Worm (Caenorhabditis elegans) whole organism, L3 larva: ENCODE measurements around the gene F20D12.7.
A peak's percentile ranks its signal among the peaks of the same experiment; 100 is the strongest.

Experiments used
- R02D3.7 ChIP-seq: fragments of 150-350 bp; optimal IDR thresholded peaks from 2 replicates; lab custom pipeline; 2014; ENCODE audit warnings: missing biosample characterization, missing genetic modification characterization
- ZK546.5 ChIP-seq: sonication (generic microtip); optimal IDR thresholded peaks from 2 replicates; lab custom pipeline; 2017; ENCODE audit warnings: missing biosample characterization, missing genetic modification characterization
- ama-1 ChIP-seq: fragments of 150-350 bp; optimal IDR thresholded peaks from 2 replicates; lab custom pipeline; 2018
- ceh-16 ChIP-seq: sonication (generic microtip); optimal IDR thresholded peaks from 2 replicates; lab custom pipeline; 2017; ENCODE audit warnings: missing biosample characterization, missing genetic modification characterization
- ceh-28 ChIP-seq: fragments of 150-350 bp; optimal IDR thresholded peaks from 2 replicates; lab custom pipeline; 2014; ENCODE audit warnings: missing biosample characterization, missing genetic modification reagents, missing genetic modification characterization
- ceh-82 ChIP-seq: fragments of 150-350 bp; optimal IDR thresholded peaks from 2 replicates; lab custom pipeline; 2014; ENCODE audit warnings: missing biosample characterization, missing genetic modification characterization
- ceh-9 ChIP-seq: sonication (generic microtip); optimal IDR thresholded peaks from 2 replicates; lab custom pipeline; 2018; ENCODE audit warnings: missing biosample characterization, missing genetic modification characterization
- daf-12 ChIP-seq: fragments of 150-350 bp; optimal IDR thresholded peaks from 2 replicates; lab custom pipeline; 2014; ENCODE audit warnings: missing biosample characterization, missing genetic modification reagents, missing genetic modification characterization
- egl-27 ChIP-seq: sonication (generic microtip); optimal IDR thresholded peaks from 4 replicates; lab custom pipeline; 2017; ENCODE audit warnings: missing biosample characterization, missing genetic modification reagents, missing genetic modification characterization
- egl-5 ChIP-seq: fragments of 150-350 bp; optimal IDR thresholded peaks from 2 replicates; lab custom pipeline; 2017; ENCODE audit warnings: missing biosample characterization, missing genetic modification reagents, missing genetic modification characterization, inconsistent platforms
- elt-1 ChIP-seq: fragments of 150-350 bp; optimal IDR thresholded peaks from 2 replicates; lab custom pipeline; 2014; ENCODE audit warnings: missing biosample characterization, missing genetic modification characterization
- elt-2 ChIP-seq: sonication (generic microtip); optimal IDR thresholded peaks from 2 replicates; lab custom pipeline; 2016; ENCODE audit warnings: missing genetic modification reagents, mild to moderate bottlenecking, missing genetic modification characterization, missing compliant biosample characterization
- elt-3 ChIP-seq, 3 experiments: fragments of 150-350 bp in 1 of 3; sonication (generic microtip) in 2 of 3; optimal IDR thresholded peaks; 2 replicates in 2 of 3; 4 replicates in 1 of 3; lab custom pipeline; 2014 to 2017; ENCODE audit warnings: missing biosample characterization in 3 of 3, missing genetic modification characterization in 3 of 3
- fkh-10 ChIP-seq: sonication (generic microtip); optimal IDR thresholded peaks from 2 replicates; lab custom pipeline; 2017; ENCODE audit warnings: missing biosample characterization, missing genetic modification reagents, missing genetic modification characterization
- fkh-2 ChIP-seq: fragments of 150-350 bp; optimal IDR thresholded peaks from 2 replicates; lab custom pipeline; 2014; ENCODE audit warnings: missing biosample characterization, missing genetic modification reagents, missing genetic modification characterization
- fos-1 ChIP-seq: fragments of 150-350 bp; optimal IDR thresholded peaks from 2 replicates; lab custom pipeline; 2014; ENCODE audit warnings: missing biosample characterization, missing genetic modification characterization
- jun-1 ChIP-seq: fragments of 150-350 bp; optimal IDR thresholded peaks from 2 replicates; lab custom pipeline; 2014; ENCODE audit warnings: missing biosample characterization, missing genetic modification reagents, missing genetic modification characterization
- lin-15B ChIP-seq: fragments of 150-350 bp; optimal IDR thresholded peaks from 2 replicates; lab custom pipeline; 2014; ENCODE audit warnings: missing biosample characterization, missing genetic modification characterization
- lin-39 ChIP-seq: fragments of 150-350 bp; optimal IDR thresholded peaks from 2 replicates; lab custom pipeline; 2018; ENCODE audit warnings: missing biosample characterization, missing genetic modification reagents, missing genetic modification characterization
- lsy-12 ChIP-seq: sonication (generic microtip); optimal IDR thresholded peaks from 2 replicates; lab custom pipeline; 2016; ENCODE audit warnings: mild to moderate bottlenecking, missing genetic modification characterization, missing compliant biosample characterization
- mdl-1 ChIP-seq: fragments of 150-350 bp; optimal IDR thresholded peaks from 2 replicates; lab custom pipeline; 2014; ENCODE audit warnings: missing biosample characterization, missing genetic modification characterization
- mml-1 ChIP-seq: fragments of 150-350 bp; sonication (generic microtip); optimal IDR thresholded peaks from 3 replicates; lab custom pipeline; 2014; ENCODE audit warnings: missing biosample characterization, missing genetic modification characterization
- nfya-1 ChIP-seq: sonication (generic microtip); optimal IDR thresholded peaks from 2 replicates; lab custom pipeline; 2017; ENCODE audit warnings: missing genetic modification characterization, mild to moderate bottlenecking, missing compliant biosample characterization, antibody characterized with exemption, moderate library complexity; ENCODE audit not compliant: insufficient read depth
- nhr-23 ChIP-seq: fragments of 150-350 bp; optimal IDR thresholded peaks from 2 replicates; lab custom pipeline; 2014; ENCODE audit warnings: missing biosample characterization, missing genetic modification reagents, missing genetic modification characterization
- nhr-25 ChIP-seq: sonication (generic microtip); optimal IDR thresholded peaks from 2 replicates; lab custom pipeline; 2017; ENCODE audit warnings: missing biosample characterization, missing genetic modification characterization
- pha-4 ChIP-seq: fragments of 150-350 bp; optimal IDR thresholded peaks from 2 replicates; lab custom pipeline; 2014; ENCODE audit warnings: missing biosample characterization, missing genetic modification reagents, missing genetic modification characterization
- pqm-1 ChIP-seq: fragments of 150-350 bp; optimal IDR thresholded peaks from 2 replicates; lab custom pipeline; 2017; ENCODE audit warnings: missing biosample characterization, missing genetic modification characterization, inconsistent platforms
- sea-2 ChIP-seq: fragments of 150-350 bp; sonication (generic microtip); optimal IDR thresholded peaks from 4 replicates; lab custom pipeline; 2014; ENCODE audit warnings: missing biosample characterization, missing genetic modification reagents, missing genetic modification characterization
- snpc-4 ChIP-seq: fragments of 150-350 bp; optimal IDR thresholded peaks from 2 replicates; lab custom pipeline; 2014; ENCODE audit warnings: missing biosample characterization, missing genetic modification characterization
- tbx-2 ChIP-seq: sonication (generic microtip); optimal IDR thresholded peaks from 2 replicates; lab custom pipeline; 2016; ENCODE audit warnings: mild to moderate bottlenecking, missing genetic modification characterization, missing compliant biosample characterization
- unc-39 ChIP-seq: sonication (generic microtip); optimal IDR thresholded peaks from 4 replicates; lab custom pipeline; 2017; ENCODE audit warnings: missing biosample characterization, missing genetic modification characterization
- unc-62 ChIP-seq: fragments of 150-350 bp; sonication (generic microtip); optimal IDR thresholded peaks from 4 replicates; lab custom pipeline; 2014; ENCODE audit warnings: missing biosample characterization, missing genetic modification reagents, missing genetic modification characterization
- zag-1 ChIP-seq: fragments of 150-350 bp; optimal IDR thresholded peaks from 2 replicates; lab custom pipeline; 2014; ENCODE audit warnings: missing biosample characterization, missing genetic modification characterization
- ztf-11 ChIP-seq: fragments of 150-350 bp; optimal IDR thresholded peaks from 2 replicates; lab custom pipeline; 2014; ENCODE audit warnings: missing biosample characterization, missing genetic modification characterization

F20D12.7 gene

ce11 chrIV:7938834-7939233 lies at the start of gene F20D12.7:
TSS of gene F20D12.7 (minus strand) at chrIV:7938934.
- TF ChIP-seq mml-1 (tag; lab: Kevin White, UChicago) = no peak
- TF ChIP-seq daf-12 = no peak
- no peak for TF ChIP-seq R02D3.7 (tag; lab: Kevin White, UChicago)
- TF ChIP-seq nfya-1 (tag; lab: Kevin White, UChicago) = no peak
- no peak for TF ChIP-seq ceh-16 (tag; lab: Kevin White, UChicago)
- no peak for TF ChIP-seq fkh-2 (tag; lab: Kevin White, UChicago)
- TF ChIP-seq ama-1 (lab: Kevin White, UChicago) = no peak
- TF ChIP-seq egl-27 (tag; lab: Kevin White, UChicago) = no peak
- TF ChIP-seq jun-1 = no peak
- no peak for TF ChIP-seq ztf-11 (tag; lab: Kevin White, UChicago)
- no peak for TF ChIP-seq lin-39 (tag; lab: Kevin White, UChicago)
- TF ChIP-seq ceh-9 (tag; lab: Kevin White, UChicago) = no peak
- no peak for TF ChIP-seq snpc-4 (tag; lab: Kevin White, UChicago)
- no peak for TF ChIP-seq ceh-28 (tag; lab: Kevin White, UChicago)

ce11 chrIV:7988385-7988784 lies 49.7 kb upstream of the F20D12.7 start, which contains the start of gene col-115:
TSS of gene col-115 (plus strand) at chrIV:7988685.
- TF ChIP-seq elt-2 (no peak), mml-1 (tag; lab: Kevin White, UChicago) (no peak), unc-39 (tag; lab: Kevin White, UChicago) (no peak), ceh-16 (tag; lab: Kevin White, UChicago) (no peak), fos-1 (tag; lab: Kevin White, UChicago) (no peak), nfya-1 (tag; lab: Kevin White, UChicago) (no peak), unc-62 (GFP tag; lab: Kevin White, UChicago) (no peak), elt-3 (tag; optimal IDR thresholded peaks at IDR 0.05; lab: Kevin White, UChicago) (no peak), lsy-12 (tag; lab: Kevin White, UChicago) (no peak), sea-2 (GFP tag; lab: Kevin White, UChicago) (no peak)
- TF ChIP-seq, all 47 proteins: peak for 0

- no peak for TF ChIP-seq pha-4 (tag; lab: Kevin White, UChicago)
- no peak for TF ChIP-seq egl-5 (tag; lab: Kevin White, UChicago)
- TF ChIP-seq snpc-4 (tag; lab: Kevin White, UChicago) = no peak
- TF ChIP-seq fkh-10 (GFP tag; lab: Kevin White, UChicago) = no peak
- no peak for TF ChIP-seq unc-39 (tag; lab: Kevin White, UChicago)
- no peak for TF ChIP-seq lsy-12 (tag; lab: Kevin White, UChicago)
These were observed 48.3 kb upstream of the F20D12.7 start, which contains the start of gene mec-17 for ce11 chrIV:7987083-7987482. TSS of gene mec-17 (minus strand) at chrIV:7987183.

ce11 chrIV:7985737-7986136 lies 47.0 kb upstream of the F20D12.7 start:
- TF ChIP-seq tbx-2 (tag; lab: Kevin White, UChicago) (no peak), mml-1 (tag; lab: Kevin White, UChicago) (no peak), nfya-1 (tag; lab: Kevin White, UChicago) (no peak), ztf-11 (tag; lab: Kevin White, UChicago) (no peak), pqm-1 (tag; lab: Kevin White, UChicago) (no peak), lsy-12 (tag; lab: Kevin White, UChicago) (no peak), mdl-1 (tag; lab: Kevin White, UChicago) (no peak), lin-39 (tag; lab: Kevin White, UChicago) (no peak), nhr-23 (tag; lab: Kevin White, UChicago) (peak; percentile 64), elt-2 (peak; percentile 40), R02D3.7 (tag; lab: Kevin White, UChicago) (no peak), sea-2 (GFP tag; lab: Kevin White, UChicago) (no peak), ceh-82 (tag; lab: Kevin White, UChicago) (no peak), elt-3 (tag; optimal IDR thresholded peaks at IDR 0.05; lab: Kevin White, UChicago) (peak; percentile 79 to 98 (median 92)), nhr-25 (tag; lab: Kevin White, UChicago) (peak; percentile 23), unc-39 (tag; lab: Kevin White, UChicago) (no peak), fkh-2 (tag; lab: Kevin White, UChicago) (no peak), ZK546.5 (tag; lab: Kevin White, UChicago) (no peak), daf-12 (no peak), zag-1 (tag; lab: Kevin White, UChicago) (no peak), ceh-9 (tag; lab: Kevin White, UChicago) (no peak), pha-4 (tag; lab: Kevin White, UChicago) (no peak), lin-15B (no peak), elt-1 (tag; lab: Kevin White, UChicago) (no peak), ama-1 (lab: Kevin White, UChicago) (no peak)
- TF ChIP-seq, all 47 proteins: peak for 4
